Fruit fly (Drosophila melanogaster) whole organism, adult: Measurements from ENCODE around the gene qless.
A peak's percentile ranks its signal among the peaks of the same experiment; 100 is the strongest.

Experiments
- CG11617 ChIP-seq: fragments of 200-800 bp; sonication (Bioruptor generic); optimal IDR thresholded peaks from 2 replicates; lab custom pipeline; 2017; ENCODE audit warnings: mild to moderate bottlenecking, missing biosample characterization, missing genetic modification reagents, missing genetic modification characterization
- CG12768 ChIP-seq: fragments of 200-800 bp; sonication (Bioruptor generic); optimal IDR thresholded peaks from 2 replicates; lab custom pipeline; 2017; ENCODE audit warnings: missing biosample characterization, missing genetic modification characterization, mild to moderate bottlenecking, moderate library complexity, missing genetic modification reagents
- CG14711 ChIP-seq: fragments of 200-800 bp; sonication (Bioruptor generic); optimal IDR thresholded peaks from 2 replicates; lab custom pipeline; 2018; ENCODE audit warnings: missing biosample characterization, mild to moderate bottlenecking, missing genetic modification characterization, moderate library complexity
- CG1620 ChIP-seq: fragments of 200-800 bp; sonication (Bioruptor generic); optimal IDR thresholded peaks from 2 replicates; lab custom pipeline; 2016; ENCODE audit warnings: missing biosample characterization, missing genetic modification characterization
- CG33017 ChIP-seq: fragments of 200-800 bp; sonication (Bioruptor generic); optimal IDR thresholded peaks from 2 replicates; lab custom pipeline; 2018; ENCODE audit warnings: missing biosample characterization, mild to moderate bottlenecking, missing genetic modification characterization, moderate library complexity
- CG5204 ChIP-seq: fragments of 200-800 bp; sonication (Bioruptor generic); optimal IDR thresholded peaks from 2 replicates; lab custom pipeline; 2016; ENCODE audit warnings: missing biosample characterization, missing genetic modification characterization
- CG7045 ChIP-seq: fragments of 200-800 bp; sonication (Bioruptor generic); optimal IDR thresholded peaks from 2 replicates; lab custom pipeline; 2017; ENCODE audit warnings: missing biosample characterization, mild to moderate bottlenecking, missing genetic modification characterization
- CG7101 ChIP-seq: fragments of 200-800 bp; sonication (Bioruptor generic); optimal IDR thresholded peaks from 2 replicates; lab custom pipeline; 2018; ENCODE audit warnings: missing biosample characterization, mild to moderate bottlenecking, missing genetic modification characterization, moderate library complexity
- Clk ChIP-seq: fragments of 200-800 bp; sonication (Bioruptor generic); optimal IDR thresholded peaks from 2 replicates; lab custom pipeline; 2017; ENCODE audit warnings: missing biosample characterization, missing genetic modification characterization
- Crg-1 ChIP-seq: fragments of 200-800 bp; sonication (Bioruptor generic); optimal IDR thresholded peaks from 2 replicates; lab custom pipeline; 2016; ENCODE audit warnings: missing biosample characterization, missing genetic modification characterization
- Hr96 ChIP-seq: fragments of 200-800 bp; sonication (Bioruptor generic); optimal IDR thresholded peaks from 2 replicates; lab custom pipeline; 2016; ENCODE audit warnings: missing biosample characterization, missing genetic modification characterization
- Mnt ChIP-seq: fragments of 200-800 bp; sonication (Bioruptor generic); optimal IDR thresholded peaks from 2 replicates; lab custom pipeline; 2016; ENCODE audit warnings: missing biosample characterization, mild to moderate bottlenecking, missing genetic modification characterization
- bab1 ChIP-seq: fragments of 200-800 bp; sonication (Bioruptor generic); optimal IDR thresholded peaks from 3 replicates; lab custom pipeline; 2019; ENCODE audit warnings: missing biosample characterization, mild to moderate bottlenecking, missing genetic modification characterization, moderate library complexity
- cic ChIP-seq: fragments of 200-800 bp; sonication (Bioruptor generic); optimal IDR thresholded peaks from 2 replicates; lab custom pipeline; 2017; ENCODE audit warnings: missing biosample characterization, mild to moderate bottlenecking, missing genetic modification characterization, moderate library complexity
- cnc ChIP-seq, 2 experiments: fragments of >200 bp; optimal IDR thresholded peaks; 2 replicates each; lab custom pipeline; 2017
- kay ChIP-seq: fragments of 200-800 bp; sonication (Bioruptor generic); peaks from one replicate; lab custom pipeline; 2016; ENCODE audit warnings: missing biosample characterization, missing genetic modification characterization, borderline replicate concordance
- ovo ChIP-seq: fragments of 200-800 bp; sonication (Bioruptor generic); optimal IDR thresholded peaks from 2 replicates; lab custom pipeline; 2016; ENCODE audit warnings: missing biosample characterization, missing genetic modification characterization
- pad ChIP-seq: fragments of 200-800 bp; sonication (Bioruptor generic); optimal IDR thresholded peaks from 3 replicates; lab custom pipeline; 2017; ENCODE audit warnings: missing biosample characterization, missing genetic modification characterization, mild to moderate bottlenecking, moderate library complexity, missing genetic modification reagents
- tj ChIP-seq: fragments of 200-800 bp; sonication (Bioruptor generic); optimal IDR thresholded peaks from 3 replicates; lab custom pipeline; 2017; ENCODE audit warnings: missing biosample characterization, mild to moderate bottlenecking, missing genetic modification characterization, moderate library complexity
- toe ChIP-seq: fragments of 200-800 bp; sonication (Bioruptor generic); optimal IDR thresholded peaks from 2 replicates; lab custom pipeline; 2016; ENCODE audit warnings: missing biosample characterization, missing genetic modification characterization

The qless gene

DNA sequence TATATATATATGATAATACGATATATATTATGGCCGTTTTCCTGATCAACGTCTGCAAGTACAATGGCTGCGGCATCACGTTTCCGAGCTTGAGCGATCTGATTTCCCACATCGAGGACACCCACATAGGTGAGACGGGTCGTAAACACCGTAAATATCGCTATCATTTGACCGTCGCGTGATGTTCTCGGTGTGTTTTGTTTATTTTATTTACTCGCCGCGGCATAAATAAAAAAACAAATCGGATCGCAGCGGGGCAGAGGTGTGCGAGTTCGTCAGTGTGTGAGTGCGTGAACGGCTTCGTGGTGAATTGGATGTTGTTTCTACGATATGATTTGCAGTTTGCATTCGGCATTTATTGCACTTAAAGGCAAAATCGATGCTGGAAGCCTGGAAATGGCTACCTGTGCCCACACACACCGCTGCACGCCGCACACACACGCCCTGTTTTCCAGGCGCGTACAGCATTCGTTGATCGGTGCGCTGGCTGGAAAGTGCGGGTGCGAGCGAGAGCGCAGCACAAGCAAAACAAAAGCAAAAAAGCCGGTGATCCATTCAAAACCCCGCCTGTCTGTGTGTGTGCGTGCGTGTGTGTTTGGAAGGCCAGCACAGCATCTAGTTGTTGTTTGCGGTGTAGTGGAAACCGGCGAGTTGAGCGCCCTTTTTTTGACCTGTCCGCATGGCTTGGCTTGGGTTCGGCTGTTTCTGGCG lies 30.9 kb downstream of the qless start:
- TF ChIP-seq Hr96 (GFP tag; lab: Kevin White, UChicago) (no peak), CG12768 (GFP tag; lab: Kevin White, UChicago) (peak; percentile 18), toe (GFP tag; lab: Kevin White, UChicago) (no peak), kay (GFP tag; lab: Kevin White, UChicago) (no peak), Crg-1 (GFP tag; lab: Kevin White, UChicago) (peak; percentile 15), CG7045 (GFP tag; lab: Kevin White, UChicago) (no peak), CG5204 (GFP tag; lab: Kevin White, UChicago) (no peak), Clk (GFP tag; lab: Kevin White, UChicago) (no peak), bab1 (GFP tag; lab: Kevin White, UChicago) (no peak), CG14711 (tag; lab: Kevin White, UChicago) (peak; percentile 17), CG7101 (tag; lab: Kevin White, UChicago) (no peak), tj (GFP tag; lab: Kevin White, UChicago) (peak; percentile 59), pad (GFP tag; lab: Kevin White, UChicago) (peak; percentile 28), CG1620 (GFP tag; lab: Kevin White, UChicago) (no peak), cnc (optimal IDR thresholded peaks at IDR 0.05; lab: Kevin White, UChicago) (no peak), CG33017 (tag; lab: Kevin White, UChicago) (peak; percentile 31), CG11617 (GFP tag; lab: Kevin White, UChicago) (peak; percentile 60), ovo (GFP tag; lab: Kevin White, UChicago) (peak; percentile 7), cic (peak; percentile 99), Mnt (GFP tag; lab: Kevin White, UChicago) (peak; percentile 18)

- TF ChIP-seq kay (GFP tag; lab: Kevin White, UChicago) (no peak), pad (GFP tag; lab: Kevin White, UChicago) (no peak), CG7045 (GFP tag; lab: Kevin White, UChicago) (no peak), CG33017 (tag; lab: Kevin White, UChicago) (no peak), Mnt (GFP tag; lab: Kevin White, UChicago) (peak; percentile 15), Crg-1 (GFP tag; lab: Kevin White, UChicago) (no peak), cnc (optimal IDR thresholded peaks at IDR 0.05; lab: Kevin White, UChicago) (no peak), CG14711 (tag; lab: Kevin White, UChicago) (no peak), tj (GFP tag; lab: Kevin White, UChicago) (no peak), ovo (GFP tag; lab: Kevin White, UChicago) (no peak), Hr96 (GFP tag; lab: Kevin White, UChicago) (peak; percentile 27), toe (GFP tag; lab: Kevin White, UChicago) (no peak), Clk (GFP tag; lab: Kevin White, UChicago) (no peak), CG11617 (GFP tag; lab: Kevin White, UChicago) (no peak), bab1 (GFP tag; lab: Kevin White, UChicago) (peak; percentile 3), CG5204 (GFP tag; lab: Kevin White, UChicago) (no peak), CG12768 (GFP tag; lab: Kevin White, UChicago) (no peak), CG7101 (tag; lab: Kevin White, UChicago) (no peak), cic (no peak), CG1620 (GFP tag; lab: Kevin White, UChicago) (peak; percentile 19)
Measured at dm6 chr3R:31220456-31221336, 31.7 kb downstream of the qless start, which contains the start of gene CG12054. Gene CG12054, plus strand, starts transcription at chr3R:31220702.

DNA sequence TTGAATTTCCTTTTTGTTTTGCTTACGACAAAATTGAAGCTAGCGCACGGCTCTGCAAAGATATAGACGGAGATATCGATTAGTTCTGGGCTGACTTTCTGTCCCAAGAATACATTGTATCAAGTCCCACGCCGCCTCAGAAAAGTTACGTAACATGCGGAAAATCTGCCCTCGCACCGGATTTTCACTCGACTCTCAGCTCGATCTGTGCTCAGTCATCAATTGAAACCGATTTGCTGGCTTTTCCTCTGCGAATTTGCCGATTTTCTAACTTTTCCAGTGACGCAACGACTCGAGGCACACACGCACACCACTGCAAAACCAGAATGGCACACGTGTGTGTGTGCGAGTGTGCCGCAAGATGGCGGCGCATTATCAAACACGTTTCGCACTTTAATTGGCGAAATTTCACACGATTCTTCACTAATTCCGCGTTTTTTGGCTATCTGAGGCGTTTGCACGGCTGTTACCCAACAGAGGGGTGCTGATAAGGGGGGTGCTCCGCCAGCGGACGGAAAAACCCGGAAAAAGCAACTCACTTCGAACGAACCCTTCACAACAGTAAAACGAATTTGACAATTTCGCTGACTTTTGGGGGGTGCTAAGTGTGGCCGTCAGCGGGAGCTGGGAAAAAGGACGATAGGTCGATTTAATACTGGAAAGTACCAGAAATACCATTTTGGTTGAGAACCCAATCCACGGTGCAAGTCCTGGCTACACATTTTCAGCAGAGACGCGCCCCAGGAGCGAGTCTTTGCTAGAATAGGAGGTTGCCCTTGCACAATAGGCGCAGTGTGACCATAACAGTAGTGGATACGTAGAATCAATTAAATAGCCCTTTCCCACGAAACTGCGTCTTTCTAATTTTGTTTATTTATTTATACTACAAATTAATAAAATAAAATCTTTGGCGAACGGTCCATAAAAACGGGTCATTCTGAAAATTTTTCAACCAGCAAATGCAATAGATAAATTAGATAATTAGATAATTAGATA lies 33.1 kb downstream of the qless start, which contains the start of gene ATPsynC:
Gene ATPsynC (minus strand): TSS at position 634 of the 996 bp plus-strand sequence.
- TF ChIP-seq CG33017 (tag; lab: Kevin White, UChicago) (peak; percentile 39), CG11617 (GFP tag; lab: Kevin White, UChicago) (no peak), Mnt (GFP tag; lab: Kevin White, UChicago) (peak; percentile 90), CG7045 (GFP tag; lab: Kevin White, UChicago) (peak; percentile 41), cnc (optimal IDR thresholded peaks at IDR 0.05; lab: Kevin White, UChicago) (no peak), kay (GFP tag; lab: Kevin White, UChicago) (no peak), CG1620 (GFP tag; lab: Kevin White, UChicago) (peak; percentile 40), bab1 (GFP tag; lab: Kevin White, UChicago) (peak; percentile 79), toe (GFP tag; lab: Kevin White, UChicago) (no peak), tj (GFP tag; lab: Kevin White, UChicago) (peak; percentile 67), Clk (GFP tag; lab: Kevin White, UChicago) (no peak), cic (peak; percentile 69), CG14711 (tag; lab: Kevin White, UChicago) (peak; percentile 9), Crg-1 (GFP tag; lab: Kevin White, UChicago) (peak; percentile 16), Hr96 (GFP tag; lab: Kevin White, UChicago) (no peak), pad (GFP tag; lab: Kevin White, UChicago) (peak; percentile 49), CG12768 (GFP tag; lab: Kevin White, UChicago) (peak; percentile 67), ovo (GFP tag; lab: Kevin White, UChicago) (no peak), CG7101 (tag; lab: Kevin White, UChicago) (peak; percentile 60), CG5204 (GFP tag; lab: Kevin White, UChicago) (no peak)
